Fruit fly (Drosophila melanogaster): Measurements from ENCODE around the gene Klc.

The Klc gene

dm6 chr3L:12798795-12799311 is 49.0 kb upstream of the Klc start (continued):
- peak; percentile 12 for TF ChIP-seq jumu (GFP tag; optimal IDR thresholded peaks at IDR 0.05)
- TF ChIP-seq ham (GFP tag; IDR thresholded peaks at IDR 0.05), result no peak
- TF ChIP-seq Hr39 (optimal IDR thresholded peaks at IDR 0.05), result no peak
- peak; percentile 6 for TF ChIP-seq CG12071 (GFP tag; optimal IDR thresholded peaks at IDR 0.05)
- TF ChIP-seq nerfin-2 (GFP tag; IDR thresholded peaks at IDR 0.05; ENCODE audit: partially characterized antibody), result no peak
- TF ChIP-seq CG3847 (GFP tag; IDR thresholded peaks at IDR 0.05), result no peak
- TF ChIP-seq ewg (GFP tag; optimal IDR thresholded peaks at IDR 0.05), result no peak
- TF ChIP-seq pita (GFP tag; optimal IDR thresholded peaks at IDR 0.05), result no peak
- TF ChIP-seq CG43689 (GFP tag; IDR thresholded peaks at IDR 0.05), result no peak
- TF ChIP-seq sna (GFP tag; IDR thresholded peaks at IDR 0.05; ENCODE audit: partially characterized antibody), result no peak
- no peak for TF ChIP-seq CG8290 (GFP tag; optimal IDR thresholded peaks at IDR 0.05)
- TF ChIP-seq CG8290 (tag; optimal IDR thresholded peaks at IDR 0.05), result peak in 1 of 2 experiments; percentile 16
- no peak for TF ChIP-seq Ravus (GFP tag; IDR thresholded peaks at IDR 0.05)
- no peak for TF ChIP-seq CG7372 (GFP tag; IDR thresholded peaks at IDR 0.05)
- peak; percentile 54 for TF ChIP-seq CG12769 (tag; optimal IDR thresholded peaks at IDR 0.05)
- no peak for TF ChIP-seq Trl (optimal IDR thresholded peaks at IDR 0.05)
- no peak for TF ChIP-seq Trl (GFP tag; optimal IDR thresholded peaks at IDR 0.05)
- no peak for TF ChIP-seq mld (GFP tag; IDR thresholded peaks at IDR 0.05; ENCODE audit: partially characterized antibody)
- TF ChIP-seq CG7839 (tag; optimal IDR thresholded peaks at IDR 0.05), result peak; percentile 7
- peak; percentile 88 for TF ChIP-seq Ets65A (GFP tag)
- no peak for TF ChIP-seq odd (GFP tag; optimal IDR thresholded peaks at IDR 0.05)
- no peak for TF ChIP-seq CG7745 (tag; optimal IDR thresholded peaks at IDR 0.05)
- no peak for TF ChIP-seq Fer3 (tag; optimal IDR thresholded peaks at IDR 0.05)
- peak; percentile 2 for TF ChIP-seq CG15269 (tag; optimal IDR thresholded peaks at IDR 0.05)
- peak; percentile 5 for TF ChIP-seq org-1 (GFP tag; optimal IDR thresholded peaks at IDR 0.05)
- TF ChIP-seq Gug (GFP tag; IDR thresholded peaks at IDR 0.05), result no peak
- TF ChIP-seq CG13287 (GFP tag; IDR thresholded peaks at IDR 0.05; ENCODE audit: partially characterized antibody), result no peak
- TF ChIP-seq wor (GFP tag; IDR thresholded peaks at IDR 0.05), result no peak
- TF ChIP-seq lilli (GFP tag; optimal IDR thresholded peaks at IDR 0.05), result peak; percentile 12
- TF ChIP-seq nmo (GFP tag; optimal IDR thresholded peaks at IDR 0.05), result peak; percentile 16
- TF ChIP-seq HLH54F (GFP tag; optimal IDR thresholded peaks at IDR 0.05), result peak; percentile 16
- no peak for TF ChIP-seq CG8281 (tag; optimal IDR thresholded peaks at IDR 0.05)
- TF ChIP-seq TFAM (GFP tag; optimal IDR thresholded peaks at IDR 0.05), result no peak
- no peak for TF ChIP-seq tio (GFP tag; optimal IDR thresholded peaks at IDR 0.05)
- no peak for TF ChIP-seq CG33213 (GFP tag; optimal IDR thresholded peaks at IDR 0.05)
- no peak for TF ChIP-seq pnt (GFP tag; optimal IDR thresholded peaks at IDR 0.05)
- no peak for TF ChIP-seq eyg (GFP tag; optimal IDR thresholded peaks at IDR 0.05)
- TF ChIP-seq CG7271 (tag; optimal IDR thresholded peaks at IDR 0.05), result no peak
- peak; percentile 38 for TF ChIP-seq CG2712 (tag; optimal IDR thresholded peaks at IDR 0.05)
- TF ChIP-seq Pdp1 (GFP tag; optimal IDR thresholded peaks at IDR 0.05), result no peak
- peak; percentile 55 for TF ChIP-seq Blimp-1 (GFP tag; optimal IDR thresholded peaks at IDR 0.05)
- no peak for TF ChIP-seq CG2875 (GFP tag; optimal IDR thresholded peaks at IDR 0.05)
- TF ChIP-seq Doc2 (GFP tag; IDR thresholded peaks at IDR 0.05), result no peak
- no peak for TF ChIP-seq CG10979 (tag; optimal IDR thresholded peaks at IDR 0.05)
- TF ChIP-seq Dad (GFP tag; optimal IDR thresholded peaks at IDR 0.05), result peak; percentile 15
- no peak for TF ChIP-seq CG9437 (GFP tag; optimal IDR thresholded peaks at IDR 0.05)
- TF ChIP-seq lmd (GFP tag; IDR thresholded peaks at IDR 0.05), result 0 out of 2 replicates have a peak, but pooled peaks have one; percentile 20
- TF ChIP-seq yki (optimal IDR thresholded peaks at IDR 0.05), result no peak
- TF ChIP-seq ab (GFP tag; optimal IDR thresholded peaks at IDR 0.05), result no peak
- no peak for TF ChIP-seq wdn (GFP tag; IDR thresholded peaks at IDR 0.05)
- no peak for TF ChIP-seq gsb (GFP tag; IDR thresholded peaks at IDR 0.05)
- TF ChIP-seq GATAe (GFP tag; conservative IDR thresholded peaks at IDR 0.05), result no peak
